Worm (Caenorhabditis elegans) whole organism, L2 larva: ENCODE data around the gene F56C9.3.

Experiments used
- R02D3.7 ChIP-seq: fragments of 150-350 bp; optimal IDR thresholded peaks from 2 replicates; lab custom pipeline; 2014; ENCODE audit warnings: missing biosample characterization, missing genetic modification characterization
- aly-2 ChIP-seq: fragments of 150-350 bp; optimal IDR thresholded peaks from 2 replicates; lab custom pipeline; 2014; ENCODE audit warnings: missing biosample characterization, missing genetic modification characterization
- ama-1 ChIP-seq: fragments of 150-350 bp; optimal IDR thresholded peaks from 2 replicates; lab custom pipeline; 2018; ENCODE audit warnings: inconsistent platforms
- crh-2 ChIP-seq: sonication (generic microtip); optimal IDR thresholded peaks from 2 replicates; lab custom pipeline; 2017; ENCODE audit warnings: missing biosample characterization, missing genetic modification characterization
- elt-1 ChIP-seq: fragments of 150-350 bp; optimal IDR thresholded peaks from 2 replicates; lab custom pipeline; 2014; ENCODE audit warnings: missing biosample characterization, missing genetic modification characterization
- elt-3 ChIP-seq: sonication (generic microtip); optimal IDR thresholded peaks from 2 replicates; lab custom pipeline; 2017; ENCODE audit warnings: missing biosample characterization, missing genetic modification characterization
- lin-11 ChIP-seq: fragments of 150-350 bp; sonication (generic microtip); optimal IDR thresholded peaks from 2 replicates; lab custom pipeline; 2014; ENCODE audit warnings: missing biosample characterization, missing genetic modification characterization, inconsistent platforms, mixed read lengths
- mab-5 ChIP-seq: fragments of 150-350 bp; optimal IDR thresholded peaks from 2 replicates; lab custom pipeline; 2014; ENCODE audit warnings: missing biosample characterization, missing genetic modification characterization
- nhr-23 ChIP-seq: fragments of 150-350 bp; optimal IDR thresholded peaks from 2 replicates; lab custom pipeline; 2014; ENCODE audit warnings: missing biosample characterization, missing genetic modification reagents, missing genetic modification characterization
- nhr-77 ChIP-seq: fragments of 150-350 bp; optimal IDR thresholded peaks from 2 replicates; lab custom pipeline; 2014; ENCODE audit warnings: missing biosample characterization, missing genetic modification characterization
- ztf-4 ChIP-seq: fragments of 150-350 bp; optimal IDR thresholded peaks from 2 replicates; lab custom pipeline; 2014; ENCODE audit warnings: missing biosample characterization, missing genetic modification characterization

DNA sequence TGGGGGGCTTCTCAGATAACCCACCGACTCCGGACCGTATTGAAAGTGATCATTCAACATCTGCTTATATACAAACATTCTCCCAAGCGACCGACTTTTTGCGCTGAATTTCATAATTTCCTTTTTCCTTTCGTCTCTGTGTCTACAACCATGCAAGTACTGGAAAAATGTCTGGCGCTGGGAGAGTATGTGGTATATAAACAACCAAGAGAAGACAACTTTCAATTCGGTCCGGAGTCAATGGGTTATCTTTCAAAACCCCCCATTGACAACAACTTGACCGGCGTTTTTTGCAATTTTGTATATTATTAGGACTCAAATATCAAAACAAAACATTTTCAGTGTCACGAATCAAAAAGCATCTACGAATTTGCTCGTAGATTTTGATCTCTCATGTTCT lies 32.6 kb upstream of the F56C9.3 start:
- TF ChIP-seq elt-1 (tag; lab: Kevin White, UChicago) (no peak), nhr-23 (tag; lab: Kevin White, UChicago) (no peak), ama-1 (lab: Kevin White, UChicago) (no peak), lin-11 (tag; lab: Kevin White, UChicago) (peak; percentile 43), crh-2 (tag; lab: Kevin White, UChicago) (peak; percentile 76), ztf-4 (no peak), R02D3.7 (tag; lab: Kevin White, UChicago) (no peak), mab-5 (no peak), nhr-77 (tag; lab: Kevin White, UChicago) (peak; percentile 35), elt-3 (tag; lab: Kevin White, UChicago) (no peak), aly-2 (tag; lab: Kevin White, UChicago) (no peak)
